Fruit fly (Drosophila melanogaster) whole organism: Measurements from ENCODE around the gene tok.

Experiments used
- CG8478 ChIP-seq: fragments of >200 bp; optimal IDR thresholded peaks from 2 replicates; lab custom pipeline; 2018; ENCODE audit warnings: inconsistent platforms
- Dll ChIP-seq: fragments of >200 bp; optimal IDR thresholded peaks from 2 replicates; lab custom pipeline; 2017
- EcR ChIP-seq, 2 experiments: fragments of >200 bp; optimal IDR thresholded peaks; 2 replicates each; lab custom pipeline; 2017; ENCODE audit warnings: missing biosample characterization in 2 of 2, missing genetic modification characterization in 2 of 2, missing genetic modification reagents in 2 of 2
- pan ChIP-seq: fragments of >200 bp; optimal IDR thresholded peaks from 2 replicates; lab custom pipeline; 2017
- psq ChIP-seq: fragments of >200 bp; optimal IDR thresholded peaks from 2 replicates; lab custom pipeline; 2017
- usp ChIP-seq: fragments of >200 bp; optimal IDR thresholded peaks from 2 replicates; lab custom pipeline; 2017; ENCODE audit warnings: missing biosample characterization, missing genetic modification characterization, mixed read lengths

tok gene

DNA sequence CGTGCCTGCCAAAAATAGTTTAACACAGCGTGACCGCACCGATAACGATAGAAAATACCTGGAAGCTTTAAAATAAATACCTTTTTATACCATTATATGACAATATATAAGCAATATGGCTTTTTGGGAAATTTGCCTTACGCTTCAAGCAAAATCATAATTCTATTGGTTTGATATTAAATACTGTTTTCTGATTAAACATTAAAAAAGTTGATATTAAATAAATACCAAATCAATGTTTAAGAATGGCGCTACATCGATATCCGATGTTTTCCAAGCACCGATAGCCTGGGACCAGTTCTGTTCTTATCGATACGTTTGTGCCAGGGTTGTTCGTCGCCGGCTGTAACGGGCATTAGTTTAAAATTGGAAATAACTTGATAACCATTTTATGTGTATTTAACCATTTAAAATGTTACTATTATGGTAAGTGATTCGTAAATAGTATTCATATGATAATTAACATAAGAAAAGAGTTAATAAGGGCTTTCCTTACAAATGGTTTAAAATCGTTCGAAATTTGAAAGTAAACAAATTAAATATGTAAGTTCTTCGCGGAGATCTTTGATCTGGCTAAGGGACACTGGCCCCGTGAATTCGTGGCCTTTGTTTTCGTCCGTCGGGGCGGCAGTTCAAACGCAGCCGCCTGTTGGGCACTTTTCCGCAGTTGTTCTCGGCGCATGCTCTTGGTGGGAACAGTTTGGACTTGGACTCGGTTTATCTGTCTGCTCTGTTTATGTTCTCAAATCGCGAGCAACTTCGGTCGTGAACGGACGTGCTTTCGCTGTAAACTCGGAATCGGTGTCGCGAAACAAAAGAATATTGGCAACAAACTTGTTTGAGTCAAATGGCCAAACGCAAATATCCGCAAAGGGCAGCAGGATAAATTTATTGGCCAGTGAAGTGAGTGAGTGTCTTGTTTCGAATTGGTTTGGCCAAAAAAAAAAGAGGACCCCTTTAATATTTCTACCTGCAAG is at the start of gene tok, which contains the start of gene CG13630:
Gene tok, plus strand, starts transcription at position 384 of the 977 bp plus-strand sequence.
Gene CG13630, minus strand, starts transcription at position 51 of the 977 bp plus-strand sequence.
- no peak for TF ChIP-seq CG8478 (lab: Kevin White, UChicago)
- TF ChIP-seq psq (lab: Kevin White, UChicago): no peak
- TF ChIP-seq Dll (lab: Kevin White, UChicago): no peak
- TF ChIP-seq EcR (GFP tag; optimal IDR thresholded peaks at IDR 0.05; lab: Kevin White, UChicago): no peak
- TF ChIP-seq pan (lab: Kevin White, UChicago): no peak
- no peak for TF ChIP-seq usp

DNA sequence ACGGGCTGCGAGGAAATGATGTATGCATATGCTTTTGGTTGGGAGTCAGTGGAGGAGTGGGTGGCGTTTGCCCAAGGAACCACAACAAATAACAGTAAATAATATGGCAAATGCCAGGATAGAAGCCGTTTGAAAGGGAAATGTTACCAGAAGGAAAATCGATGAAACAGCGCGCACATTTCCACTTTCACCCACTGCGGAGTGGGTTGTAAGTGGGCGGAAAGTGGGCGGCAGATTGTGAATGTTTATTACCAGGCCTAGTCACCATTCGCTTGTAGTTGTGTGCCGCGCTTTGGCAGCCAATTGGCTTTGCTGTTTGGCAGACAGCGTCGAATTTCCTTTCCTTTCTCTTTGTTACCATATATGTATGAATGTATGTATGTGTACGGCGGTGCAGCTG is 47.8 kb upstream of the tok start:
- no peak for TF ChIP-seq CG8478 (lab: Kevin White, UChicago)
- no peak for TF ChIP-seq Dll (lab: Kevin White, UChicago)
- TF ChIP-seq EcR (GFP tag; optimal IDR thresholded peaks at IDR 0.05; lab: Kevin White, UChicago): no peak
- TF ChIP-seq usp: no peak
- TF ChIP-seq psq (lab: Kevin White, UChicago): no peak
- no peak for TF ChIP-seq pan (lab: Kevin White, UChicago)

DNA sequence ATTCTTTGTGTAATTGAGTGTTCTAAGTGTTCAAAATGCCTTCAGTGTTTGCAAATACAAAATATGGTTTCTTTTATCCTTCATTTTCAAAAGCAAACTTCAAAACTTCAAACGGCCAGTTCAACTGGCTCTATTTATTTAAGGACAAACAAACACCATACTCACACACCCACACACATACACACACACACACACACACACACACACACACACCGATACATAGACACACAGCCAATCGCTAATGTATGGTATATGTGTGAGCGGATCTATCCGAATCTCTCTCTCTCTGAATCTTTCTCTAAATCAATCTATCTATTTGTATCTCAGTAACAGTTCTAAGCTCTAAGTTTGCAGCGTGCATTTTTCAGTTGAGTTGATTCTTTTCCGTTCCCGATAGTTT is 26.6 kb upstream of the tok start:
- no peak for TF ChIP-seq CG8478 (lab: Kevin White, UChicago)
- no peak for TF ChIP-seq Dll (lab: Kevin White, UChicago)
- TF ChIP-seq pan (lab: Kevin White, UChicago): no peak
- TF ChIP-seq psq (lab: Kevin White, UChicago): no peak
- no peak for TF ChIP-seq EcR (GFP tag; optimal IDR thresholded peaks at IDR 0.05; lab: Kevin White, UChicago)
- TF ChIP-seq usp: no peak

DNA sequence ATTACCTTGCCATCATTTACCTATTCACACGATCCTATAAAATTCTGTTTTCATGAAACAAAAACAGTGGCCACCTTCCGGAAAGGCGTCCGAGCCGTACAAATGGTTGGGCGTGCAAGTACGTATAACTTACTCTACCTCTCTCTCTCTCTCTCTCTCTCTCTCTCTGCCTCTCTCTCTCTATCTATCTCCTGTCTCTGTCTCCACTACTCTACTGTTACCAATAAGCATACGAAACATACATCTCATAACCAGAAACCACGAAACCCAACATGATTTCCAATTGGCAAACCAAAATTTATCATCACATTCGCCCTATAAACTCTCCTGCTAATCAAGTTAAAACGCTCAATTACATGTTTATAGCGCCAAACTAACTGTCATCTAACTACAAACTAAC is 20.2 kb upstream of the tok start:
- TF ChIP-seq EcR (GFP tag; optimal IDR thresholded peaks at IDR 0.05; lab: Kevin White, UChicago): no peak
- TF ChIP-seq psq (lab: Kevin White, UChicago): no peak
- no peak for TF ChIP-seq CG8478 (lab: Kevin White, UChicago)
- no peak for TF ChIP-seq pan (lab: Kevin White, UChicago)
- TF ChIP-seq Dll (lab: Kevin White, UChicago): no peak
- TF ChIP-seq usp: no peak

DNA sequence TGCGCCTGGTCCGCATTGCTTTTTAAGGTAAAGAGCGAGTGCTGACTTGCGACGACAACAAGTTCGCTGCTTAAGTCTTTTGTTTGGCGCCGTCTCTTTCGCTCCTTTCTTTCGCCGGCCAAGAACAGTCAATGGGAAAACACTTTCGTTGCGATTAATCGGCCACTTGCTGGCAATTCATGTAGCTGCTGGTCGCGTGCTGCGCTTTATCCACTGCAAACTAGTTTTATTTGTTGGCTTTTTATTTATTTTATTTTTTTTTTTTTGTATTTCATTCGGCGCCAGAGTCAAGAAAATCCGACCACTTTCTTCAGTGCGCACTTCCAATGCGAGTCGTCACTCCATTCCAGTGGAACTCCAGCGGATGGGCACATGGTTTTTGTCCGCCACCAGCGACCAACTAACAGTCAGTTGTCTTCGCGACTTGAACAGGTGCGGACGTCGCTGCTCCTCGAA is 7.1 kb upstream of the tok start, which contains the start of the genes CG13627 and CG46316:
Gene CG13627, plus strand, starts transcription at position 406 of the 456 bp plus-strand sequence.
Gene CG46316, plus strand, starts transcription at position 406 of the 456 bp plus-strand sequence.
- TF ChIP-seq CG8478 (lab: Kevin White, UChicago) (no peak), Dll (lab: Kevin White, UChicago) (no peak), usp (no peak), psq (lab: Kevin White, UChicago) (no peak), EcR (GFP tag; optimal IDR thresholded peaks at IDR 0.05; lab: Kevin White, UChicago) (no peak)

DNA sequence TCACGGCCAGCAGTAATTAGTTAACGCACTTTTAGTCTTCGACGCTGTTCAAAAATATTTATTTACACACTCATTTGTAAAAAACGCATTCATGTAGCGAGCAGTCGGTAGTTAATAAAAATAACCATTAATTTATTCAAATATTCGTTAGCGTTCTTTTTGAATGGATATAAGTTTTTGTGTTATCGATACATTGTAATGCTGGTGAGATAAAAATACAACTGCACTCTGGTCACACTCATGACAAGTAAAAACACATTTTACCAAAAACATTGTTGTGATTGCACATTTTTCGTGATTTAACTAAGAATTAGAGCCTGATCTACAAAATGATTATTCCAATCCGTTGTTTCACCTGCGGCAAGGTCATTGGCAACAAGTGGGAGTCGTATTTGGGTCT is 2.2 kb upstream of the tok start, which contains the start of gene Polr2L:
Gene Polr2L, plus strand, starts transcription at position 223 of the 400 bp plus-strand sequence.
- TF ChIP-seq CG8478 (lab: Kevin White, UChicago) (no peak), Dll (lab: Kevin White, UChicago) (no peak), EcR (GFP tag; optimal IDR thresholded peaks at IDR 0.05; lab: Kevin White, UChicago) (no peak), pan (lab: Kevin White, UChicago) (no peak), usp (no peak), psq (lab: Kevin White, UChicago) (no peak)

DNA sequence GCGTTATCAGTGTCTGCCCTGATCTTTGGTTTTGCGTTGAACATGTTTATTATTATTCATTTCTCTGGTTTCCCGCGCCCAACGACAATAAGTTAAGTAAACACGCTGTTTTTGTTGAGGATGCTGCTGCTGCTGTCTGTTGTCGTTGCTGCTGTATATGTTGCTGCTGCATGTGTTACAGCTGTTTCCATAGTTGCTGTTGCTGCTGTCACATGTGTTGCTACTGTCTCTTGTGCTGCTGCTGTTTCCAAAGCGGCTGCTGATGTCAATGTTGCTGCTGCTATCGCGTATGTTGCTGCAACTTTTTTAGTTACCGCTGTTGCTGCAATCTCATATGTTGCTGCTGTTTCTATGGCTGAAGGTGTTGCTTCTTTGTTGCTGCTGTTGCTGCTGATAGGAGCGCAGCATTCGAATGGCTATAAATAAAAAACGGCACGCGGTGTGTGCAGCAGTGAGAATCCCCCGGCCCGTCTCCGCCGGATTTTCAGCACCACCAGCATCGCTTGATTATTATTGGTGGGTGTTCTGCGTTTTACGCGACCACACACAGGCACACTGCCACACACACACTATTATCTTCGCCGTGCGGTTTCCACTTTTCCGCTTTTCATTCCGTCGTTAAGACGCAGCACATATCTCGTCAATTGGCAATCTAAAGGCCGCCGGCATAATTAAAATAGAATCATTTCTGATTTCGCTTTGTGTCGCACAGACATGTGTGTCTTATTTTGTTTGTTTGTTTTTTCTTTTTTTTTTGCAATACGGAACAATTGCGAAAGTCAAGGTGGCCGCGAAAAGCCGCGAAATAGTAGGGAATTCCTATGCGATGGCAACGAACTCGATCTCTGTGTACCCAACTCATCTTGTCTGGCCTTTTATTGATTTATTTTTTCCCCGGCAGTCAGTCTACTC is 1.2 kb downstream of the tok start:
- no peak for TF ChIP-seq EcR (GFP tag; optimal IDR thresholded peaks at IDR 0.05; lab: Kevin White, UChicago)
- no peak for TF ChIP-seq Dll (lab: Kevin White, UChicago)
- no peak for TF ChIP-seq CG8478 (lab: Kevin White, UChicago)
- no peak for TF ChIP-seq pan (lab: Kevin White, UChicago)
- no peak for TF ChIP-seq psq (lab: Kevin White, UChicago)
- no peak for TF ChIP-seq usp

DNA sequence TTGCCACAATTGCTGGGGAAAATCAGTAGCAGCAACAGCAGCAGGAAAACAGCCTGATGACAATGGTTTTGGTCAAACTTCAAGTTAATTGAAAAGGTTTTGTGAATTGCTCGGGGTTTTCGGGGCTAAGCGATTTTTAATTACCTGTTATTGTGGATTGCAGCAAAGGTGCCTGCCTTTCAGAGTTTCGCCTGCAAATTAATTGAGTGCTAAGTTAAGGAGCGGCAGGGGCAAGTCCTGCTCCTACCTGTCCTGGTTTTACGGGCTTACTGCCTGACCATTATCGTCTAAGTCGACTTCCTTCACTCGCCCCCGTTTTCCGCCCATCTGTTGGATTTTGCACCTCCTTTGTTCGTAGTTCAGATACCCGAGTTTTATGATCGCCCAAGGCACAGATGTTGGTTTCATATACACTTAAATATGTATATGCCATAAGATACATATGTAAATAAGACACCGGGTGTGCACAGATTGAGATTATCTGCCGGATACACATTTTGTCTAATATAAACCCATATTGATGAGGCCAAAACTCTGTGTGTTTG is 6.9 kb downstream of the tok start:
- no peak for TF ChIP-seq usp
- no peak for TF ChIP-seq pan (lab: Kevin White, UChicago)
- no peak for TF ChIP-seq Dll (lab: Kevin White, UChicago)
- no peak for TF ChIP-seq EcR (GFP tag; optimal IDR thresholded peaks at IDR 0.05; lab: Kevin White, UChicago)
- TF ChIP-seq CG8478 (lab: Kevin White, UChicago): no peak
- TF ChIP-seq psq (lab: Kevin White, UChicago): no peak

DNA sequence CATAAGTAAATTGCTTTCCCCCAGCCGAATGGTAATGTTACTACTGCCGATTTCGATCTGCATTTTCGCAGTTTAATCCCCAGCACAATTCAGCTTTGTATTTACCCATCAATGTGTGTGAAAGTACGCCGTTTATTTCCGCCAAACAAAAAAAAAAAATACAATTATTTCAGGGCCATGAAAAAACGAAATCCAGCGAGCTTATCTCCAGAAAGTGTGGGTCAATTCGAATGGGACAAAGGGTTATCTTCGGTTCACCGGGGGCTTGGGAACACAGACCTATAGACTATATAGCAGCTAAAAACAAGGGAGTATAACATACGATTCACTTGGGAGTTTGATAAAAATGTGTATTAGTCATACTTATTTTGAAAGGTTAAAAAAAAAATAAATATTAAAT is 7.5 kb downstream of the tok start:
- TF ChIP-seq CG8478 (lab: Kevin White, UChicago): no peak
- no peak for TF ChIP-seq Dll (lab: Kevin White, UChicago)
- no peak for TF ChIP-seq usp
- no peak for TF ChIP-seq EcR (GFP tag; optimal IDR thresholded peaks at IDR 0.05; lab: Kevin White, UChicago)
- no peak for TF ChIP-seq psq (lab: Kevin White, UChicago)
- no peak for TF ChIP-seq pan (lab: Kevin White, UChicago)
